Fruit fly (Drosophila melanogaster): ENCODE results near the gene CG34452.

CG34452 gene

DNA sequence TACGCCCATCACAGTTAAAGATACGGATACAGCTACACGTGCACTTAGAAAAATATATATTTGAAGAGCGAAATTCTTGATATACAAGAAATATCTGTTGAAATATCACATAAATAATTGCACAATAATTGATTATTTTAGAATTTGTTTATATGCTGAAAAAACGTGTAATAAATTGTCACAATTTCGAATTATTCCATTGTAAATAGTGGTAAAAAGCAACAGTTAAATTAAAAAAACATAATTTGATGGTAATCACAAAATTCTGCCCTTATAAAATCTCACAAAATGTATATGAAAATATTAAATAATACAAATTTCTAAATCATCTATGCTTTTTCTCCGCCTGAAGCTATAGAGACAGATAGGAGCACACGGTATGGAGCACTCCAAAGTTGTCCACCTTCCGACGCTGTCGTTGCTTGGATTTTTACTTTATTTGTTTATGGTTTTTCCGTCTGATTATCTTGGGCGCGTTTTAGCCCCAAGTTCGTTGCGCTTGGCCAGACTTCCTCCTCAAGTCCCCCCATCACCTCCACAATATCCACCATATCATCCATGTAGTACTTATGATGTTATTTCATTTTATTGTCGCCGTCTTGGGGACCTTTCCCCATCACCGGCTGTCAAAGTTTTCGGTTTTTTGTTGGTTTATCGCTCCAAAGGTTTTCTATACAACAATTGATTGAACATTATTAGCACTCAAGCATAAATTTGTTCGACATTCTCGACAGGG, 16.7 kb upstream of the CG34452 start (continued):
- TF ChIP-seq da (GFP tag; optimal IDR thresholded peaks at IDR 0.05), result no peak
- TF ChIP-seq Eip74EF (GFP tag; optimal IDR thresholded peaks at IDR 0.05), result peak in 1 of 2 experiments; percentile 69
- no peak for TF ChIP-seq CG9817 (tag; optimal IDR thresholded peaks at IDR 0.05)
- TF ChIP-seq CG5953 (GFP tag; IDR thresholded peaks at IDR 0.05), result peak; percentile 35; the same call in 1 of the 2 replicates
- no peak for TF ChIP-seq pb (GFP tag; optimal IDR thresholded peaks at IDR 0.05)
- TF ChIP-seq fru (optimal IDR thresholded peaks at IDR 0.05), result no peak
- TF ChIP-seq Fer3 (tag; optimal IDR thresholded peaks at IDR 0.05), result no peak
- TF ChIP-seq Bdp1 (GFP tag; optimal IDR thresholded peaks at IDR 0.05), result no peak
- no peak for TF ChIP-seq Ada2b (GFP tag; IDR thresholded peaks at IDR 0.05)
- no peak for TF ChIP-seq unc-4 (GFP tag; IDR thresholded peaks at IDR 0.05; ENCODE audit: partially characterized antibody)
- TF ChIP-seq CG12071 (GFP tag; optimal IDR thresholded peaks at IDR 0.05), result no peak
- no peak for TF ChIP-seq yki (optimal IDR thresholded peaks at IDR 0.05)
- 0 out of 3 replicates have a peak, but pooled peaks have one; percentile 15 for TF ChIP-seq H15 (GFP tag; IDR thresholded peaks at IDR 0.05)
- TF ChIP-seq CG9437 (GFP tag; optimal IDR thresholded peaks at IDR 0.05), result peak; percentile 45
- no peak for TF ChIP-seq CG9609 (GFP tag; optimal IDR thresholded peaks at IDR 0.05)
- TF ChIP-seq CG34224 (GFP tag; IDR thresholded peaks at IDR 0.05; ENCODE audit: partially characterized antibody), result no peak
- peak; percentile 12 for TF ChIP-seq zen (tag; optimal IDR thresholded peaks at IDR 0.05)
- no peak for TF ChIP-seq al (GFP tag; IDR thresholded peaks at IDR 0.05)
- no peak for TF ChIP-seq dimm (GFP tag; IDR thresholded peaks at IDR 0.05)
- no peak for TF ChIP-seq CG31365 (tag; optimal IDR thresholded peaks at IDR 0.05)
- TF ChIP-seq Atf3 (GFP tag; optimal IDR thresholded peaks at IDR 0.05), result no peak
- TF ChIP-seq esg (GFP tag; conservative IDR thresholded peaks at IDR 0.05), result no peak; the same call in 1 of the 2 replicates
- peak; percentile 41; the same call in 1 of the 3 replicates for TF ChIP-seq CG7357 (GFP tag; IDR thresholded peaks at IDR 0.05)
- TF ChIP-seq Sin3A (optimal IDR thresholded peaks at IDR 0.05), result no peak
- no peak for TF ChIP-seq CG4854 (GFP tag; optimal IDR thresholded peaks at IDR 0.05)
- TF ChIP-seq exex (tag; optimal IDR thresholded peaks at IDR 0.05), result peak; percentile 51
- no peak for TF ChIP-seq Taf1 (GFP tag; IDR thresholded peaks at IDR 0.05)
- TF ChIP-seq Gug (GFP tag; IDR thresholded peaks at IDR 0.05), result no peak
- TF ChIP-seq hkb (optimal IDR thresholded peaks at IDR 0.05), result no peak
- no peak for TF ChIP-seq hkb (GFP tag; IDR thresholded peaks at IDR 0.05)
- no peak for TF ChIP-seq NK7.1 (GFP tag; optimal IDR thresholded peaks at IDR 0.05)
- TF ChIP-seq schlank (tag; optimal IDR thresholded peaks at IDR 0.05), result no peak
- TF ChIP-seq Optix (GFP tag; IDR thresholded peaks at IDR 0.05), result no peak
- peak; percentile 34 for TF ChIP-seq Max (GFP tag; optimal IDR thresholded peaks at IDR 0.05)
- no peak for TF ChIP-seq ab (GFP tag; optimal IDR thresholded peaks at IDR 0.05)
- TF ChIP-seq pnt (GFP tag; optimal IDR thresholded peaks at IDR 0.05), result no peak
- peak; percentile 83 for TF ChIP-seq sens (GFP tag)
- peak; percentile 84 for TF ChIP-seq CG2712 (tag; optimal IDR thresholded peaks at IDR 0.05)
- no peak for TF ChIP-seq CG34376 (GFP tag; optimal IDR thresholded peaks at IDR 0.05)
- TF ChIP-seq CG33557 (GFP tag; optimal IDR thresholded peaks at IDR 0.05), result peak; percentile 57
- no peak for TF ChIP-seq pho (GFP tag; optimal IDR thresholded peaks at IDR 0.05)
- peak; percentile 51 for TF ChIP-seq trem (tag; optimal IDR thresholded peaks at IDR 0.05)
- no peak for TF ChIP-seq H2.0 (GFP tag; IDR thresholded peaks at IDR 0.05)
- TF ChIP-seq Hr39 (optimal IDR thresholded peaks at IDR 0.05), result no peak
- peak; percentile 52 for TF ChIP-seq CG10462 (GFP tag; optimal IDR thresholded peaks at IDR 0.05)
- TF ChIP-seq kah (GFP tag; optimal IDR thresholded peaks at IDR 0.05), result no peak
- peak; percentile 59 for TF ChIP-seq CG10267 (tag; optimal IDR thresholded peaks at IDR 0.05)
- peak; percentile 86 for TF ChIP-seq CG9727 (GFP tag; optimal IDR thresholded peaks at IDR 0.05)
- no peak for TF ChIP-seq CG1024 (GFP tag; IDR thresholded peaks at IDR 0.05)
- peak; percentile 60 for TF ChIP-seq Six4 (GFP tag; optimal IDR thresholded peaks at IDR 0.05)
- TF ChIP-seq Med (GFP tag), result peak; percentile 70
- peak; percentile 69 for TF ChIP-seq CG1529 (GFP tag; optimal IDR thresholded peaks at IDR 0.05)
